Fruit fly (Drosophila melanogaster) whole organism, embryonic: ENCODE data around the gene CG32772.

Source experiments
- Atf6 ChIP-seq: fragments of 200-800 bp; sonication (Bioruptor generic); IDR thresholded peaks from 2 replicates; pipeline ENCODE4 v1.3.6; 2022; ENCODE audit warnings: missing biosample characterization, missing genetic modification characterization
- CG12391 ChIP-seq: fragments of 200-800 bp; sonication (Bioruptor generic); optimal IDR thresholded peaks from 3 replicates; lab custom pipeline; 2018; ENCODE audit warnings: missing biosample characterization, mild to moderate bottlenecking, missing genetic modification characterization, moderate library complexity
- CG12942 ChIP-seq: fragments of 200-800 bp; sonication (Bioruptor generic); optimal IDR thresholded peaks from 3 replicates; lab custom pipeline; 2016; ENCODE audit warnings: missing biosample characterization, missing genetic modification characterization
- CG13775 ChIP-seq: fragments of 200-800 bp; sonication (Bioruptor generic); optimal IDR thresholded peaks from 3 replicates; lab custom pipeline; 2017; ENCODE audit warnings: missing biosample characterization, mild to moderate bottlenecking, missing genetic modification characterization
- CG15601 ChIP-seq: fragments of 200-800 bp; sonication (Bioruptor generic); optimal IDR thresholded peaks from 3 replicates; lab custom pipeline; 2019; ENCODE audit warnings: missing biosample characterization, mild to moderate bottlenecking, missing genetic modification characterization, moderate library complexity
- CG17385 ChIP-seq: fragments of 200-800 bp; sonication (Bioruptor generic); optimal IDR thresholded peaks from 3 replicates; lab custom pipeline; 2018; ENCODE audit warnings: missing biosample characterization, mild to moderate bottlenecking, missing genetic modification characterization
- CG2120 ChIP-seq: fragments of 200-800 bp; sonication (Bioruptor generic); optimal IDR thresholded peaks from 3 replicates; lab custom pipeline; 2016; ENCODE audit warnings: missing biosample characterization, missing genetic modification characterization
- CG2129 ChIP-seq: fragments of 200-800 bp; sonication (Bioruptor generic); IDR thresholded peaks from 2 replicates; pipeline ENCODE4 v1.3.6; 2022; ENCODE audit warnings: missing biosample characterization, missing genetic modification characterization; ENCODE audit not compliant: partially characterized antibody
- CG31224 ChIP-seq: fragments of 200-800 bp; sonication (Bioruptor generic); IDR thresholded peaks from 2 replicates; pipeline ENCODE4 v1.3.6; 2022; ENCODE audit warnings: missing biosample characterization, missing genetic modification characterization
- CG32772 ChIP-seq: fragments of 200-800 bp; sonication (Bioruptor generic); IDR thresholded peaks from 2 replicates; pipeline ENCODE4 v1.3.6; 2022; ENCODE audit warnings: missing biosample characterization, missing genetic modification characterization
- CG4617 ChIP-seq: fragments of 200-800 bp; sonication (Bioruptor generic); optimal IDR thresholded peaks from 3 replicates; lab custom pipeline; 2016; ENCODE audit warnings: missing biosample characterization, missing genetic modification characterization, borderline replicate concordance
- CG5180 ChIP-seq: fragments of 200-800 bp; sonication (Bioruptor generic); optimal IDR thresholded peaks from 3 replicates; lab custom pipeline; 2017; ENCODE audit warnings: missing biosample characterization, missing genetic modification characterization, mild to moderate bottlenecking, moderate library complexity, missing genetic modification reagents
- CG6765 ChIP-seq: fragments of 200-800 bp; sonication (Bioruptor generic); optimal IDR thresholded peaks from 3 replicates; lab custom pipeline; 2017; ENCODE audit warnings: missing biosample characterization, mild to moderate bottlenecking, missing genetic modification characterization
- CG7271 ChIP-seq: fragments of 200-800 bp; sonication (Bioruptor generic); optimal IDR thresholded peaks from 2 replicates; lab custom pipeline; 2018; ENCODE audit warnings: missing biosample characterization, mild to moderate bottlenecking, missing genetic modification characterization, moderate library complexity
- CG7357 ChIP-seq: fragments of 200-800 bp; sonication (Bioruptor generic); IDR thresholded peaks from 3 replicates; pipeline ENCODE4 v1.3.6; 2022; ENCODE audit warnings: missing biosample characterization, missing genetic modification characterization
- CG7839 ChIP-seq: fragments of 200-800 bp; sonication (Bioruptor generic); optimal IDR thresholded peaks from 3 replicates; lab custom pipeline; 2018; ENCODE audit warnings: missing biosample characterization, mild to moderate bottlenecking, missing genetic modification characterization, moderate library complexity
- CG9215 ChIP-seq: fragments of 200-800 bp; sonication (Bioruptor generic); IDR thresholded peaks from 2 replicates; pipeline ENCODE4 v1.3.6; 2022; ENCODE audit warnings: missing biosample characterization, missing genetic modification characterization
- CG9797 ChIP-seq: fragments of 200-800 bp; sonication (Bioruptor generic); optimal IDR thresholded peaks from 3 replicates; lab custom pipeline; 2018; ENCODE audit warnings: missing biosample characterization, mild to moderate bottlenecking, missing genetic modification characterization
- Dbx ChIP-seq: fragments of 200-800 bp; sonication (Bioruptor generic); IDR thresholded peaks from 3 replicates; pipeline ENCODE4 v1.3.6; 2022; ENCODE audit warnings: missing biosample characterization, missing genetic modification characterization
- E2f1 ChIP-seq: fragments of 200-800 bp; sonication (Bioruptor generic); IDR thresholded peaks from 2 replicates; pipeline ENCODE4 v1.3.6; 2022; ENCODE audit warnings: missing biosample characterization, missing genetic modification characterization
- ERR ChIP-seq: fragments of 200-800 bp; sonication (Bioruptor generic); optimal IDR thresholded peaks from 2 replicates; lab custom pipeline; 2016; ENCODE audit warnings: missing biosample characterization, missing genetic modification characterization
- H2.0 ChIP-seq: fragments of 200-800 bp; sonication (Bioruptor generic); IDR thresholded peaks from 2 replicates; pipeline ENCODE4 v1.3.6; 2022; ENCODE audit warnings: missing biosample characterization, missing genetic modification characterization
- Hr39 ChIP-seq: fragments of >200 bp; optimal IDR thresholded peaks from 2 replicates; lab custom pipeline; 2017
- Lpt ChIP-seq: fragments of >200 bp; optimal IDR thresholded peaks from 2 replicates; lab custom pipeline; 2018; ENCODE audit warnings: missing biosample characterization, missing genetic modification characterization
- Mad ChIP-seq: fragments of 200-800 bp; sonication (Bioruptor generic); optimal IDR thresholded peaks from 2 replicates; lab custom pipeline; 2016; ENCODE audit warnings: missing biosample characterization, missing genetic modification characterization
- Mrtf ChIP-seq: fragments of 200-800 bp; sonication (Bioruptor generic); IDR thresholded peaks from 3 replicates; pipeline ENCODE4 v1.3.6; 2022; ENCODE audit warnings: missing biosample characterization, missing genetic modification characterization
- Myb ChIP-seq: fragments of 200-800 bp; sonication (Bioruptor generic); optimal IDR thresholded peaks from 2 replicates; lab custom pipeline; 2016; ENCODE audit warnings: missing biosample characterization, missing genetic modification characterization
- Sin3A ChIP-seq: fragments of >200 bp; optimal IDR thresholded peaks from 2 replicates; lab custom pipeline; 2018
- Spps ChIP-seq: fragments of 200-800 bp; sonication (Bioruptor generic); optimal IDR thresholded peaks from 2 replicates; lab custom pipeline; 2018; ENCODE audit warnings: missing biosample characterization, mild to moderate bottlenecking, missing genetic modification characterization
- Vsx1 ChIP-seq: fragments of 200-800 bp; sonication (Bioruptor generic); optimal IDR thresholded peaks from 2 replicates; lab custom pipeline; 2017; ENCODE audit warnings: missing biosample characterization, mild to moderate bottlenecking, missing genetic modification characterization, missing genetic modification reagents
- ato ChIP-seq: fragments of 200-800 bp; sonication (Bioruptor generic); IDR thresholded peaks from 2 replicates; pipeline ENCODE4 v1.3.6; 2022; ENCODE audit warnings: missing biosample characterization, missing genetic modification characterization; ENCODE audit not compliant: partially characterized antibody
- chinmo ChIP-seq: fragments of 200-800 bp; sonication (Bioruptor generic); IDR thresholded peaks from 4 replicates; pipeline ENCODE4 v1.3.6; 2022; ENCODE audit warnings: missing biosample characterization, missing genetic modification characterization; ENCODE audit not compliant: partially characterized antibody
- corto ChIP-seq: fragments of 200-800 bp; sonication (Bioruptor generic); optimal IDR thresholded peaks from 2 replicates; lab custom pipeline; 2016; ENCODE audit warnings: missing biosample characterization, mild to moderate bottlenecking, missing genetic modification characterization, moderate library complexity
- dpn ChIP-seq, 2 experiments: fragments of 200-800 bp; sonication (Bioruptor generic); optimal IDR thresholded peaks; 3 replicates each; lab custom pipeline; 2016; ENCODE audit warnings: missing biosample characterization in 2 of 2, missing genetic modification characterization in 2 of 2
- en ChIP-seq: fragments of 200-800 bp; sonication (Bioruptor generic); optimal IDR thresholded peaks from 2 replicates; lab custom pipeline; 2016; ENCODE audit warnings: missing biosample characterization, missing genetic modification characterization
- eyg ChIP-seq: fragments of 200-800 bp; sonication (Bioruptor generic); optimal IDR thresholded peaks from 3 replicates; lab custom pipeline; 2016; ENCODE audit warnings: missing biosample characterization, missing genetic modification characterization
- fd3F ChIP-seq: fragments of 200-800 bp; sonication (Bioruptor generic); optimal IDR thresholded peaks from 2 replicates; lab custom pipeline; 2018; ENCODE audit warnings: missing biosample characterization, mild to moderate bottlenecking, missing genetic modification characterization, moderate library complexity
- fu2 ChIP-seq: fragments of 200-800 bp; sonication (Bioruptor generic); optimal IDR thresholded peaks from 2 replicates; lab custom pipeline; 2016; ENCODE audit warnings: missing biosample characterization, missing genetic modification characterization
- grn ChIP-seq: fragments of 200-800 bp; sonication (Bioruptor generic); optimal IDR thresholded peaks from 3 replicates; lab custom pipeline; 2017; ENCODE audit warnings: missing biosample characterization, missing genetic modification characterization
- hbn ChIP-seq: fragments of 200-800 bp; sonication (Bioruptor generic); IDR thresholded peaks from 2 replicates; pipeline ENCODE4 v1.3.6; 2022; ENCODE audit warnings: missing biosample characterization, missing genetic modification characterization; ENCODE audit not compliant: partially characterized antibody
- ind ChIP-seq: fragments of 200-800 bp; sonication (Bioruptor generic); optimal IDR thresholded peaks from 3 replicates; lab custom pipeline; 2016; ENCODE audit warnings: missing biosample characterization, missing genetic modification characterization
- luna ChIP-seq: fragments of 200-800 bp; sonication (Bioruptor generic); optimal IDR thresholded peaks from 2 replicates; lab custom pipeline; 2016; ENCODE audit warnings: missing biosample characterization, missing genetic modification characterization
- maf-S ChIP-seq: fragments of 200-800 bp; sonication (Bioruptor generic); optimal IDR thresholded peaks from 2 replicates; lab custom pipeline; 2016; ENCODE audit warnings: missing biosample characterization, missing genetic modification characterization
- onecut ChIP-seq: fragments of 200-800 bp; sonication (Bioruptor generic); IDR thresholded peaks from 2 replicates; pipeline ENCODE4 v1.3.6; 2022; ENCODE audit warnings: missing biosample characterization, missing genetic modification characterization
- p53 ChIP-seq: fragments of 200-800 bp; sonication (Bioruptor generic); optimal IDR thresholded peaks from 2 replicates; lab custom pipeline; 2016; ENCODE audit warnings: missing biosample characterization, missing genetic modification characterization
- pfk ChIP-seq: fragments of 200-800 bp; sonication (Bioruptor generic); optimal IDR thresholded peaks from 2 replicates; lab custom pipeline; 2018; ENCODE audit warnings: missing biosample characterization, mild to moderate bottlenecking, missing genetic modification characterization, moderate library complexity
- ranshi ChIP-seq: fragments of 200-800 bp; sonication (Bioruptor generic); IDR thresholded peaks from 2 replicates; pipeline ENCODE4 v1.3.6; 2022; ENCODE audit warnings: missing biosample characterization, missing genetic modification characterization
- sima ChIP-seq: fragments of 200-800 bp; sonication (Bioruptor generic); optimal IDR thresholded peaks from 2 replicates; lab custom pipeline; 2016; ENCODE audit warnings: missing biosample characterization, missing genetic modification characterization
- sisA ChIP-seq: fragments of 200-800 bp; sonication (Bioruptor generic); IDR thresholded peaks from 2 replicates; pipeline ENCODE4 v1.3.6; 2022; ENCODE audit warnings: missing biosample characterization, missing genetic modification characterization
- tgo ChIP-seq: fragments of 200-800 bp; sonication (Bioruptor generic); IDR thresholded peaks from 3 replicates; pipeline ENCODE4 v1.3.6; 2022; ENCODE audit warnings: missing biosample characterization, missing genetic modification characterization
- tx ChIP-seq: fragments of 200-800 bp; sonication (Bioruptor generic); optimal IDR thresholded peaks from 2 replicates; lab custom pipeline; 2016; ENCODE audit warnings: missing biosample characterization, missing genetic modification characterization

The CG32772 gene

dm6 chrX:4918228-4919022 lies 9.5 kb downstream of the CG32772 start, which contains the start of the genes CG4041 and Hgsnat (continued):
- peak; percentile 2 for TF ChIP-seq Myb (GFP tag; lab: Kevin White, UChicago)
- TF ChIP-seq CG32772 (GFP tag; lab: Robert Waterston, UW): peak; percentile 90
- TF ChIP-seq Dbx: no peak
- TF ChIP-seq Hr39: no peak
- no peak for TF ChIP-seq CG7271
- peak; percentile 19; the same call in 1 of the 2 replicates for TF ChIP-seq sisA
- TF ChIP-seq CG9215 (GFP tag; lab: Robert Waterston, UW): no peak
- no peak for TF ChIP-seq CG15601 (tag; lab: Kevin White, UChicago)
- no peak for TF ChIP-seq tgo (GFP tag; lab: Robert Waterston, UW)
- TF ChIP-seq CG12391 (tag; lab: Kevin White, UChicago): peak; percentile 31
- TF ChIP-seq Mrtf: no peak
- TF ChIP-seq Atf6 (GFP tag; lab: Robert Waterston, UW): no peak
- TF ChIP-seq CG7839 (tag; lab: Kevin White, UChicago): no peak
- TF ChIP-seq pfk (GFP tag; lab: Kevin White, UChicago): no peak
- no peak for TF ChIP-seq CG4617 (GFP tag; lab: Kevin White, UChicago)
- no peak for TF ChIP-seq CG2129 (GFP tag; lab: Robert Waterston, UW)
- TF ChIP-seq Mad (GFP tag; lab: Kevin White, UChicago): no peak
- TF ChIP-seq ranshi (GFP tag; lab: Robert Waterston, UW): no peak
- TF ChIP-seq maf-S (GFP tag; lab: Kevin White, UChicago): no peak
- no peak for TF ChIP-seq ind
- TF ChIP-seq CG7357 (GFP tag; lab: Robert Waterston, UW): no peak
- TF ChIP-seq E2f1: no peak
- TF ChIP-seq CG2120 (GFP tag; lab: Kevin White, UChicago): peak; percentile 41
- no peak for TF ChIP-seq onecut (GFP tag; lab: Robert Waterston, UW)
- no peak for TF ChIP-seq eyg (GFP tag; lab: Kevin White, UChicago)
- no peak for TF ChIP-seq corto (GFP tag; lab: Kevin White, UChicago)
- peak in 1 of 2 experiments; percentile 17 for TF ChIP-seq dpn (GFP tag; optimal IDR thresholded peaks at IDR 0.05; lab: Kevin White, UChicago)
- no peak for TF ChIP-seq CG31224
- no peak for TF ChIP-seq CG17385 (GFP tag; lab: Kevin White, UChicago)
- no peak for TF ChIP-seq CG9797 (GFP tag; lab: Kevin White, UChicago)
- TF ChIP-seq p53 (GFP tag; lab: Kevin White, UChicago): no peak
- TF ChIP-seq sima (GFP tag; lab: Kevin White, UChicago): no peak
- TF ChIP-seq CG6765 (GFP tag; lab: Kevin White, UChicago): no peak
- TF ChIP-seq CG12942: no peak
- TF ChIP-seq chinmo (GFP tag; lab: Robert Waterston, UW): 0 out of 4 replicates have a peak, but pooled peaks have one; percentile 13
- peak; percentile 76 for TF ChIP-seq Sin3A
- no peak for TF ChIP-seq Vsx1 (GFP tag; lab: Kevin White, UChicago)
- TF ChIP-seq luna (GFP tag; lab: Kevin White, UChicago): no peak
- no peak for TF ChIP-seq en
- TF ChIP-seq grn (GFP tag; lab: Kevin White, UChicago): no peak
- no peak for TF ChIP-seq CG5180 (GFP tag; lab: Kevin White, UChicago)
- TF ChIP-seq H2.0 (GFP tag; lab: Robert Waterston, UW): no peak
- no peak for TF ChIP-seq fd3F (GFP tag; lab: Kevin White, UChicago)
- TF ChIP-seq CG13775 (GFP tag; lab: Kevin White, UChicago): peak; percentile 46
- no peak for TF ChIP-seq hbn (GFP tag; lab: Robert Waterston, UW)
- no peak for TF ChIP-seq tx (GFP tag; lab: Kevin White, UChicago)
- TF ChIP-seq Spps: no peak
- no peak for TF ChIP-seq ERR (GFP tag; lab: Kevin White, UChicago)
- no peak for TF ChIP-seq fu2 (GFP tag; lab: Kevin White, UChicago)
- no peak for TF ChIP-seq Lpt (GFP tag; lab: Kevin White, UChicago)
- TF ChIP-seq ato: no peak
